Fruit fly (Drosophila melanogaster): ENCODE data around the gene CG9360.

dm6 chrX:11731665-11732064, 32.7 kb downstream of the CG9360 start, which contains the start of gene inaF-C:
- TF ChIP-seq dmrt93B (GFP tag; optimal IDR thresholded peaks at IDR 0.05): no peak
- TF ChIP-seq Mio (GFP tag; optimal IDR thresholded peaks at IDR 0.05): no peak
- TF ChIP-seq Hnf4 (GFP tag; optimal IDR thresholded peaks at IDR 0.05): no peak
- no peak for TF ChIP-seq OdsH (GFP tag; optimal IDR thresholded peaks at IDR 0.05)
- no peak for TF ChIP-seq Sp1 (GFP tag; optimal IDR thresholded peaks at IDR 0.05)
- TF ChIP-seq psq (GFP tag; optimal IDR thresholded peaks at IDR 0.05): no peak
- no peak for TF ChIP-seq Dfd (GFP tag; optimal IDR thresholded peaks at IDR 0.05)
- TF ChIP-seq sv (GFP tag; optimal IDR thresholded peaks at IDR 0.05): no peak
- TF ChIP-seq Rel (GFP tag; optimal IDR thresholded peaks at IDR 0.05): no peak
- no peak for TF ChIP-seq Rel (tag; optimal IDR thresholded peaks at IDR 0.05)
- TF ChIP-seq GATAd (GFP tag; optimal IDR thresholded peaks at IDR 0.05): no peak
- TF ChIP-seq dsf (GFP tag; optimal IDR thresholded peaks at IDR 0.05; ENCODE audit: borderline replicate concordance): no peak
- no peak for TF ChIP-seq ey (GFP tag; optimal IDR thresholded peaks at IDR 0.05)

All from whole organism, wandering third instar larva.